Worm (Caenorhabditis elegans): ENCODE results near the gene str-198.

ce11 chrV:16055031-16055430 lies 7.4 kb downstream of the str-198 start, which contains the start of gene F14H3.4:
- TF ChIP-seq unc-86 (tag; optimal IDR thresholded peaks at IDR 0.05) (no peak), Y22D7AL.16 (tag; optimal IDR thresholded peaks at IDR 0.05) (no peak)

All from whole organism, late embryonic.